Worm (Caenorhabditis elegans) whole organism, young adult: ENCODE results near the gene E04F6.10.

ENCODE experiments used
- nfya-2 ChIP-seq: fragments of 200-800 bp; sonication (Bioruptor generic); IDR thresholded peaks from 2 replicates; pipeline ENCODE4 v1.3.6; 2022; ENCODE audit warnings: missing genetic modification reagents, missing genetic modification characterization, missing compliant biosample characterization
- snpc-1.3 ChIP-seq: sonication (generic microtip); optimal IDR thresholded peaks from 2 replicates; lab custom pipeline; 2017; ENCODE audit warnings: missing genetic modification characterization, mild to moderate bottlenecking, missing compliant biosample characterization, antibody characterized with exemption, moderate library complexity, missing genotype, missing genetic modification reagents; ENCODE audit not compliant: insufficient read depth
- zim-3 ChIP-seq: sonication (generic microtip); optimal IDR thresholded peaks from 2 replicates; lab custom pipeline; 2017; ENCODE audit warnings: mild to moderate bottlenecking, missing genetic modification characterization, moderate library complexity, missing compliant biosample characterization

- no peak for TF ChIP-seq zim-3 (tag; lab: Kevin White, UChicago)
- TF ChIP-seq nfya-2 (GFP tag; lab: Robert Waterston, UW), result no peak
- no peak for TF ChIP-seq snpc-1.3 (tag; lab: Kevin White, UChicago)
Observed at ce11 chrII:7195541-7195940, 21.4 kb downstream of the E04F6.10 start, which contains the start of gene acdh-12.
